Worm (Caenorhabditis elegans): ENCODE measurements around the gene F13H10.1.

- TF ChIP-seq ztf-1 (GFP tag; conservative IDR thresholded peaks at IDR 0.05) (no peak), lin-13 (GFP tag; optimal IDR thresholded peaks at IDR 0.05) (no peak), nhr-6 (tag; optimal IDR thresholded peaks at IDR 0.05) (no peak), nhr-237 (tag; optimal IDR thresholded peaks at IDR 0.05) (no peak), aly-2 (tag; optimal IDR thresholded peaks at IDR 0.05) (no peak), egl-27 (tag; optimal IDR thresholded peaks at IDR 0.05) (no peak), skn-1 (tag; optimal IDR thresholded peaks at IDR 0.05) (no peak), blmp-1 (tag; optimal IDR thresholded peaks at IDR 0.05; ENCODE audit: insufficient read depth) (no peak)
Measured at ce11 chrIV:11004273-11004672, at the start of gene F13H10.1.

Measured in whole organism, L2 larva.